Worm (Caenorhabditis elegans): ENCODE measurements around the gene phat-5.

Gene phat-5

DNA sequence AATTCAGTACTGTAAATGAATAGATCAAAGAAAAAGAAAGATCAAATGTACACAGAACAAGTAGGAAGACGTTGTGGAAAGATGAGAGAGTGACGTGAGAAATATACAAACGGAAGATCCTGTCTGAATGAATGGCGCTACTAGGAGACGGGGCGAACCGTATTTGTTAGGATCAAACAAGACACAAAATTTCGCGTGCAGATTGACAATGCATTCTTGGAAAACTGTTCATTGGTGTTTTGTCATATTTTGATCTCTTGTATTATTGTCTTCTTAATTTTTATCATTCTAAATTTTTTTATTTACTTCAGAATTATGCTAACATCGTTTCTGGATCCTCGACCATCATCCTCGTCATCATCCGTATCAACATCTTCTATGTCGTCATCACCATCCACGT, 27.6 kb downstream of the phat-5 start, which contains the start of gene nhr-181:
nhr-181 (plus strand) TSS at position 301 of the 400 bp plus-strand sequence.
- TF ChIP-seq snpc-4 (tag; optimal IDR thresholded peaks at IDR 0.05) = no peak
- peak in 1 of 2 experiments; percentile 27 for TF ChIP-seq unc-62 (GFP tag; optimal IDR thresholded peaks at IDR 0.05 in 1 of 2)
- no peak for TF ChIP-seq unc-62 (tag; optimal IDR thresholded peaks at IDR 0.05)
- no peak for TF ChIP-seq ztf-7 (tag; optimal IDR thresholded peaks at IDR 0.05)
- no peak for TF ChIP-seq egl-27 (tag; optimal IDR thresholded peaks at IDR 0.05)
- no peak for TF ChIP-seq mdt-29 (GFP tag; IDR thresholded peaks at IDR 0.05)
- no peak for TF ChIP-seq snpc-1.2 (GFP tag; IDR thresholded peaks at IDR 0.05)

DNA sequence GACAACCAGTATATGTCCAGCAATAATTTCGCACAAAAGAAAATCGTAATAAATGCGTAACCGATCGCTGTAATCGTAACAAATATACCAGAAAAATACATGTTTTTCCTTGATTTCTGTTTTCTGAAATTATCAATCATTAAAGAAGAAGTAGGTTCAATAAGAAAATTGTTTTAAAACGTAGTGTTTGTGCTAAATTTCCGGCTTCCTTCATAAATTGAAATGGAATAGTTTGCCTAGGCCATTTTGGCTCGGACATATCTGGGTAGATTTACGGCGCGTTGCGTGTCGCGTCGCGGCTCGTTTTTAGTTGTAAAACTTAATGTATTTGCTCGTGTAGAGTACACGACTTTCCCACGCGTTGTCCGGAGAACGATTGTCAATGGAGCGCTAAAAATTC, 39.4 kb downstream of the phat-5 start, which contains the start of gene F38H12.5:
F38H12.5 (minus strand) TSS at position 101 of the 400 bp plus-strand sequence.
- TF ChIP-seq zag-1 (tag; optimal IDR thresholded peaks at IDR 0.05) (no peak), unc-62 (GFP tag; optimal IDR thresholded peaks at IDR 0.05 in 1 of 2) (peak in 1 of 2 experiments; percentile 8), unc-62 (tag; optimal IDR thresholded peaks at IDR 0.05) (no peak), zip-11 (GFP tag; IDR thresholded peaks at IDR 0.05) (no peak)

- no peak for TF ChIP-seq set-16 (GFP tag; IDR thresholded peaks at IDR 0.05)
- TF ChIP-seq pha-4 (GFP tag; IDR thresholded peaks at IDR 0.05) = no peak
- no peak for TF ChIP-seq pha-4 (tag; optimal IDR thresholded peaks at IDR 0.05)
- TF ChIP-seq snpc-4 (tag; optimal IDR thresholded peaks at IDR 0.05) = no peak
- no peak for TF ChIP-seq zip-11 (GFP tag; IDR thresholded peaks at IDR 0.05)
- TF ChIP-seq ZK337.2 (GFP tag; IDR thresholded peaks at IDR 0.05) = no peak
- no peak for TF ChIP-seq nhr-25 (tag; optimal IDR thresholded peaks at IDR 0.05; ENCODE audit: borderline replicate concordance, insufficient read depth)
- TF ChIP-seq Y5F2A.4 (GFP tag; optimal IDR thresholded peaks at IDR 0.05) = no peak
Measured at ce11 chrV:4081283-4081682, 41.0 kb downstream of the phat-5 start, which contains the start of gene srh-211. TSS of gene srh-211 (minus strand) at chrV:4081383.

ce11 chrV:4080546-4080945, 41.8 kb downstream of the phat-5 start:
- TF ChIP-seq unc-62 (GFP tag; optimal IDR thresholded peaks at IDR 0.05 in 1 of 2) (peak in 1 of 2 experiments; percentile 93), unc-62 (tag; optimal IDR thresholded peaks at IDR 0.05) (no peak), Y5F2A.4 (GFP tag; optimal IDR thresholded peaks at IDR 0.05) (no peak)

DNA sequence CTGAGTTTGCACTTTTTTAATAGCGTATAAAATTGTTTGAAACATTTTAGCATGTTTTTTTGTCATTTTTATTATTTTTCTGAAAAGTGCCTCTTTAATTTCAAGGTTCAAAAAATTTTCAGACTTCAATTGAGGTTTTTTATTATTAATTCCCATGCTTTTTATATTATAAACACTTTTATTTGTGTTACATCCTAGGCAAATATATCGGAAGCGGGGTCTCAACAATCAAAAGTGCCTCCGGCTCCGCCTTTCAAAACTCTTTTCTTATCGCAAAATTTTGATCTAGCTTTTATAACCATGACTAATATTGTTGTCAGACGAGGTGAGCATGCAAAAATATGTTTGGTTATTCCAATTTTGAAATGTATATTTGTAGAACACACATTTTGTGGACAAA, 48.9 kb downstream of the phat-5 start, which contains the start of gene otpl-2:
otpl-2 (plus strand) TSS at position 301 of the 400 bp plus-strand sequence.
- no peak for TF ChIP-seq R02D3.7 (tag; optimal IDR thresholded peaks at IDR 0.05)
- TF ChIP-seq zag-1 (tag; optimal IDR thresholded peaks at IDR 0.05) = no peak
- TF ChIP-seq nhr-41 (GFP tag; IDR thresholded peaks at IDR 0.05) = no peak
- TF ChIP-seq F26F4.8 (GFP tag; conservative IDR thresholded peaks at IDR 0.05) = no peak
- no peak for TF ChIP-seq tra-1 (GFP tag; IDR thresholded peaks at IDR 0.05)
- no peak for TF ChIP-seq zfp-3 (GFP tag; conservative IDR thresholded peaks at IDR 0.05)
- TF ChIP-seq lin-13 (GFP tag; optimal IDR thresholded peaks at IDR 0.05) = no peak
- no peak for TF ChIP-seq php-3 (GFP tag; IDR thresholded peaks at IDR 0.05)
- no peak for TF ChIP-seq fkh-10 (GFP tag; optimal IDR thresholded peaks at IDR 0.05)
- no peak for TF ChIP-seq attf-4 (tag; optimal IDR thresholded peaks at IDR 0.05)
- no peak for TF ChIP-seq nhr-76 (tag; optimal IDR thresholded peaks at IDR 0.05)
- no peak for TF ChIP-seq nhr-111 (GFP tag; optimal IDR thresholded peaks at IDR 0.05)
- no peak for TF ChIP-seq ces-1 (GFP tag; optimal IDR thresholded peaks at IDR 0.05)
- no peak for TF ChIP-seq ztf-7 (tag; optimal IDR thresholded peaks at IDR 0.05)
- no peak for TF ChIP-seq mep-1 (tag; optimal IDR thresholded peaks at IDR 0.05)
- no peak for TF ChIP-seq pha-4 (GFP tag; IDR thresholded peaks at IDR 0.05)
- TF ChIP-seq pha-4 (tag; optimal IDR thresholded peaks at IDR 0.05) = no peak
- TF ChIP-seq mes-2 (tag; optimal IDR thresholded peaks at IDR 0.05; ENCODE audit: poor library complexity, severe bottlenecking) = no peak
